Worm (Caenorhabditis elegans): ENCODE data around the gene str-56.

- no peak for TF ChIP-seq nhr-76 (tag; optimal IDR thresholded peaks at IDR 0.05)
- no peak for TF ChIP-seq nhr-47 (tag; optimal IDR thresholded peaks at IDR 0.05)
- TF ChIP-seq ama-1 (optimal IDR thresholded peaks at IDR 0.05): no peak
- no peak for TF ChIP-seq elt-2 (tag; optimal IDR thresholded peaks at IDR 0.05)
Measured at ce11 chrV:15885967-15886366, 13.6 kb downstream of the str-56 start, which contains the start of gene T06C12.9.

Measured in whole organism, L1 larva.